Worm (Caenorhabditis elegans): ENCODE results near the gene srx-21.

DNA sequence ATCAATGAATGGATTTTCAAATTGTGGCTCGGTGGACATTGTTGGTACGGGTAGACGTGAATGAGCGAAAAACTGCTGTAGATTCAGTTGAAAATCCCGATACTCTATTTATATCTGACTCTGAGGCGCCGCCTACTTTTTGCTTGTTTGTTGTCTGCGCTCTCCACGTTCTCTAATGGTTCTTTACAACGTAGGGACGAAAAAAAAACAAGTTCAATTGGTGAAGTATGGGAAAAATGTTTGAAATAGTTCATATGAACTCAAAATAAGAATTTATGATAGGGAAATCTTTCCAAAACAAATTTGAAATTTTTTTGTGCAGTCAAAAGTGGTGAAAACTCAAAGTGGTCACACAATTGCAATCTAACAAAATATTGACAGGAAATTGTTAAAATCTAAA, 42.0 kb upstream of the srx-21 start, which contains the start of gene F48G7.10:
- TF ChIP-seq T22C8.4 (GFP tag; IDR thresholded peaks at IDR 0.05) (no peak), tab-1 (GFP tag; IDR thresholded peaks at IDR 0.05) (no peak), flt-1 (GFP tag; IDR thresholded peaks at IDR 0.05) (no peak)
